Fruit fly (Drosophila melanogaster) whole organism, pupa: ENCODE data around the gene Sirt4.

Experiments used
- CG8301 ChIP-seq: fragments of 200-800 bp; sonication (Bioruptor generic); optimal IDR thresholded peaks from 2 replicates; lab custom pipeline; 2018; ENCODE audit warnings: missing biosample characterization, mild to moderate bottlenecking, missing genetic modification characterization
- Ets98B ChIP-seq: fragments of 200-800 bp; sonication (Bioruptor generic); IDR thresholded peaks from 2 replicates; pipeline ENCODE4 v1.3.6; 2022; ENCODE audit warnings: missing biosample characterization, missing genetic modification characterization
- gl ChIP-seq: fragments of 200-800 bp; sonication (Bioruptor generic); optimal IDR thresholded peaks from 2 replicates; lab custom pipeline; 2018; ENCODE audit warnings: missing biosample characterization, mild to moderate bottlenecking, missing genetic modification characterization
- rn ChIP-seq: fragments of 200-800 bp; sonication (Bioruptor generic); IDR thresholded peaks from 2 replicates; pipeline ENCODE4 v1.3.6; 2022; ENCODE audit warnings: missing biosample characterization, missing genetic modification characterization

dm6 chrX:5714786-5715185, 49.0 kb upstream of the Sirt4 start:
- TF ChIP-seq Ets98B (GFP tag; lab: Robert Waterston, UW) (no peak), rn (no peak), gl (tag; lab: Kevin White, UChicago) (no peak), CG8301 (tag; lab: Kevin White, UChicago) (no peak)
